Worm (Caenorhabditis elegans) whole organism, mixed stage, embryonic: ENCODE data around the gene msp-74.

Experiments
- M03D4.4 ChIP-seq: sonication (generic microtip); optimal IDR thresholded peaks from 2 replicates; lab custom pipeline; 2017; ENCODE audit warnings: mild to moderate bottlenecking, missing genetic modification characterization, missing compliant biosample characterization
- bed-3 ChIP-seq: fragments of 200-800 bp; sonication (Bioruptor generic); optimal IDR thresholded peaks from 3 replicates; lab custom pipeline; 2018; ENCODE audit warnings: mild to moderate bottlenecking, missing genetic modification characterization, moderate library complexity, missing compliant biosample characterization
- blmp-1 ChIP-seq: fragments of 150-350 bp; optimal IDR thresholded peaks from 2 replicates; lab custom pipeline; 2014; ENCODE audit warnings: missing biosample characterization, missing genetic modification characterization
- ceh-39 ChIP-seq: fragments of 150-350 bp; optimal IDR thresholded peaks from 2 replicates; lab custom pipeline; 2014; ENCODE audit warnings: missing biosample characterization, missing genetic modification characterization
- ceh-43 ChIP-seq: fragments of 200-800 bp; sonication (Bioruptor generic); optimal IDR thresholded peaks from 2 replicates; lab custom pipeline; 2018; ENCODE audit warnings: mild to moderate bottlenecking, missing genetic modification characterization, moderate library complexity, missing compliant biosample characterization
- ceh-83 ChIP-seq: fragments of 200-800 bp; sonication (Bioruptor generic); optimal IDR thresholded peaks from 2 replicates; lab custom pipeline; 2018; ENCODE audit warnings: mild to moderate bottlenecking, missing genetic modification characterization, missing compliant biosample characterization
- ces-1 ChIP-seq: fragments of 150-350 bp; optimal IDR thresholded peaks from 2 replicates; lab custom pipeline; 2014; ENCODE audit warnings: missing biosample characterization, missing genetic modification reagents, missing genetic modification characterization
- cnd-1 ChIP-seq: fragments of 200-800 bp; sonication (Bioruptor generic); optimal IDR thresholded peaks from 2 replicates; lab custom pipeline; 2018; ENCODE audit warnings: mild to moderate bottlenecking, missing genetic modification characterization, missing compliant biosample characterization
- drap-1 ChIP-seq: fragments of 200-800 bp; sonication (Bioruptor generic); optimal IDR thresholded peaks from 3 replicates; lab custom pipeline; 2018; ENCODE audit warnings: mild to moderate bottlenecking, missing genetic modification characterization, missing compliant biosample characterization
- elt-1 ChIP-seq: sonication (generic microtip); optimal IDR thresholded peaks from 2 replicates; lab custom pipeline; 2017; ENCODE audit warnings: missing genetic modification characterization, mild to moderate bottlenecking, missing compliant biosample characterization, antibody characterized with exemption, moderate library complexity, borderline replicate concordance; ENCODE audit not compliant: insufficient read depth
- elt-3 ChIP-seq: fragments of 150-350 bp; optimal IDR thresholded peaks from 2 replicates; lab custom pipeline; 2014; ENCODE audit warnings: missing biosample characterization, missing genetic modification characterization
- flh-1 ChIP-seq: fragments of 200-800 bp; sonication (Bioruptor generic); optimal IDR thresholded peaks from 2 replicates; lab custom pipeline; 2018; ENCODE audit warnings: mild to moderate bottlenecking, missing genetic modification characterization, moderate library complexity, missing compliant biosample characterization
- ham-2 ChIP-seq: fragments of 200-800 bp; sonication (Bioruptor generic); optimal IDR thresholded peaks from 2 replicates; lab custom pipeline; 2018; ENCODE audit warnings: mild to moderate bottlenecking, missing genetic modification characterization, missing compliant biosample characterization
- hlh-1 ChIP-seq: fragments of 150-350 bp; optimal IDR thresholded peaks from 2 replicates; lab custom pipeline; 2014; ENCODE audit warnings: missing biosample characterization, missing genetic modification reagents, missing genetic modification characterization
- lin-13 ChIP-seq: fragments of 150-350 bp; optimal IDR thresholded peaks from 2 replicates; lab custom pipeline; 2014; ENCODE audit warnings: missing biosample characterization, missing genetic modification characterization
- lin-32 ChIP-seq: fragments of 200-800 bp; sonication (Bioruptor generic); optimal IDR thresholded peaks from 2 replicates; lab custom pipeline; 2018; ENCODE audit warnings: mild to moderate bottlenecking, missing genetic modification characterization, missing compliant biosample characterization
- lsy-2 ChIP-seq: fragments of 150-350 bp; optimal IDR thresholded peaks from 2 replicates; lab custom pipeline; 2014; ENCODE audit warnings: missing biosample characterization, missing genetic modification characterization
- mab-5 ChIP-seq: fragments of 150-350 bp; optimal IDR thresholded peaks from 2 replicates; lab custom pipeline; 2014; ENCODE audit warnings: missing biosample characterization, missing genetic modification characterization
- mep-1 ChIP-seq: fragments of 150-350 bp; optimal IDR thresholded peaks from 2 replicates; lab custom pipeline; 2017; ENCODE audit warnings: missing biosample characterization, missing genetic modification reagents, missing genetic modification characterization, inconsistent platforms
- mls-2 ChIP-seq: sonication (generic microtip); optimal IDR thresholded peaks from 2 replicates; lab custom pipeline; 2016; ENCODE audit warnings: mild to moderate bottlenecking, missing genetic modification characterization, moderate library complexity, missing compliant biosample characterization
- nhr-12 ChIP-seq: fragments of 150-350 bp; optimal IDR thresholded peaks from 2 replicates; lab custom pipeline; 2014; ENCODE audit warnings: missing biosample characterization, missing genetic modification characterization
- nhr-2 ChIP-seq: fragments of 150-350 bp; optimal IDR thresholded peaks from 2 replicates; lab custom pipeline; 2014; ENCODE audit warnings: missing biosample characterization, missing genetic modification characterization
- nhr-237 ChIP-seq: fragments of 150-350 bp; optimal IDR thresholded peaks from 2 replicates; lab custom pipeline; 2014; ENCODE audit warnings: missing biosample characterization, missing genetic modification characterization
- nhr-28 ChIP-seq: fragments of 150-350 bp; optimal IDR thresholded peaks from 2 replicates; lab custom pipeline; 2014; ENCODE audit warnings: missing biosample characterization, missing genetic modification characterization
- nhr-76 ChIP-seq: sonication (generic microtip); optimal IDR thresholded peaks from 2 replicates; lab custom pipeline; 2017; ENCODE audit warnings: missing biosample characterization, missing genetic modification characterization
- pha-4 ChIP-seq: fragments of 150-350 bp; optimal IDR thresholded peaks from 2 replicates; lab custom pipeline; 2018; ENCODE audit warnings: missing biosample characterization, missing genetic modification reagents, missing genetic modification characterization
- sem-2 ChIP-seq: fragments of 200-800 bp; sonication (Bioruptor generic); optimal IDR thresholded peaks from 2 replicates; lab custom pipeline; 2018; ENCODE audit warnings: mild to moderate bottlenecking, missing genetic modification characterization, missing compliant biosample characterization
- snpc-4 ChIP-seq: fragments of 150-350 bp; optimal IDR thresholded peaks from 2 replicates; lab custom pipeline; 2014; ENCODE audit warnings: missing biosample characterization, missing genetic modification characterization
- sptf-1 ChIP-seq: sonication (generic microtip); optimal IDR thresholded peaks from 2 replicates; lab custom pipeline; 2017; ENCODE audit warnings: mild to moderate bottlenecking, missing genetic modification characterization, moderate library complexity, missing compliant biosample characterization
- tbx-8 ChIP-seq: fragments of 200-800 bp; sonication (Bioruptor generic); optimal IDR thresholded peaks from 2 replicates; lab custom pipeline; 2018; ENCODE audit warnings: mild to moderate bottlenecking, missing genetic modification characterization, moderate library complexity, missing compliant biosample characterization
- unc-120 ChIP-seq: sonication (generic microtip); optimal IDR thresholded peaks from 2 replicates; lab custom pipeline; 2017; ENCODE audit warnings: missing genetic modification characterization, missing compliant biosample characterization; ENCODE audit not compliant: poor library complexity, severe bottlenecking
- unc-39 ChIP-seq: fragments of 150-350 bp; optimal IDR thresholded peaks from 2 replicates; lab custom pipeline; 2014; ENCODE audit warnings: missing biosample characterization, missing genetic modification characterization
- unc-62 ChIP-seq: fragments of 150-350 bp; optimal IDR thresholded peaks from 2 replicates; lab custom pipeline; 2014; ENCODE audit warnings: missing biosample characterization, missing genetic modification reagents, missing genetic modification characterization
- zip-8 ChIP-seq: fragments of 150-350 bp; optimal IDR thresholded peaks from 2 replicates; lab custom pipeline; 2014; ENCODE audit warnings: missing biosample characterization, missing genetic modification characterization
- ztf-11 ChIP-seq: fragments of 150-350 bp; optimal IDR thresholded peaks from 2 replicates; lab custom pipeline; 2014; ENCODE audit warnings: missing biosample characterization, missing genetic modification characterization

msp-74 gene

DNA sequence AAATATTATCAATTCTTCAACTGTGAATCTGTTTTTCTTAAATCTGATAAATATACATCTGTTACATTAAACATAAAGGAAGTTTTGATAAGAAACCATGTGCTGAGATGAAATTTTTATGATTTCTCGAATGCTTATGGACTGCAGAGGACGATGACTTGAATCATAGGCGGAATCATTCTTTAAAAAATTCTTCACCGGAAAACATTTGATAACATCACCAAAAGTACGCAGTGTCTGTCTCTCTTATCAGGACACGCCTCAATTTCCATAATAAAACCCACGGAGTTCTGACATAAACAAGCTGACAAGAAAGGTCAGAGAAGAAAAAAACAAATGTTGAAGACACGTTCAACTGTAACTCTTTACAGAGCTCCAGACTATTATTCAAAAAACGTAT lies 5.4 kb downstream of the msp-74 start, which contains the start of gene F09C12.2:
TSS of gene F09C12.2 (plus strand) at position 320 of the 400 bp plus-strand sequence.
- no peak for TF ChIP-seq flh-1 (GFP tag; lab: Kevin White, UChicago)
- no peak for TF ChIP-seq ceh-83
- no peak for TF ChIP-seq elt-1 (tag; lab: Kevin White, UChicago)
- no peak for TF ChIP-seq mls-2 (tag; lab: Kevin White, UChicago)
- TF ChIP-seq nhr-237 (tag; lab: Kevin White, UChicago) = no peak
- TF ChIP-seq unc-120 (tag; lab: Kevin White, UChicago) = no peak
- TF ChIP-seq nhr-28 (tag; lab: Kevin White, UChicago) = no peak
- no peak for TF ChIP-seq bed-3 (GFP tag; lab: Kevin White, UChicago)
- no peak for TF ChIP-seq mep-1 (tag; lab: Kevin White, UChicago)
- no peak for TF ChIP-seq ceh-39 (tag; lab: Kevin White, UChicago)
- TF ChIP-seq nhr-76 (tag; lab: Kevin White, UChicago) = no peak
- no peak for TF ChIP-seq hlh-1 (tag; lab: Kevin White, UChicago)
- TF ChIP-seq tbx-8 (GFP tag; lab: Kevin White, UChicago) = no peak
- no peak for TF ChIP-seq lsy-2 (tag; lab: Kevin White, UChicago)
- no peak for TF ChIP-seq M03D4.4 (tag; lab: Kevin White, UChicago)
- no peak for TF ChIP-seq lin-32 (GFP tag; lab: Kevin White, UChicago)

- TF ChIP-seq nhr-12 (tag; lab: Kevin White, UChicago) (peak; percentile 72), ztf-11 (tag; lab: Kevin White, UChicago) (peak; percentile 80), flh-1 (GFP tag; lab: Kevin White, UChicago) (peak; percentile 93), unc-120 (tag; lab: Kevin White, UChicago) (peak; percentile 96), ces-1 (GFP tag; lab: Kevin White, UChicago) (no peak), elt-3 (peak; percentile 40), ceh-43 (GFP tag; lab: Kevin White, UChicago) (peak; percentile 93), unc-39 (tag; lab: Kevin White, UChicago) (peak; percentile 22), sptf-1 (peak; percentile 99), mab-5 (tag; lab: Kevin White, UChicago) (no peak), mep-1 (tag; lab: Kevin White, UChicago) (peak; percentile 92), ceh-39 (tag; lab: Kevin White, UChicago) (no peak), M03D4.4 (tag; lab: Kevin White, UChicago) (peak; percentile 98), snpc-4 (tag; lab: Kevin White, UChicago) (no peak), nhr-237 (tag; lab: Kevin White, UChicago) (peak; percentile 53), unc-62 (GFP tag; lab: Kevin White, UChicago) (peak; percentile 83), nhr-28 (tag; lab: Kevin White, UChicago) (peak; percentile 86), sem-2 (GFP tag; lab: Kevin White, UChicago) (peak; percentile 94), drap-1 (GFP tag; lab: Kevin White, UChicago) (peak; percentile 99), bed-3 (GFP tag; lab: Kevin White, UChicago) (peak; percentile 93), hlh-1 (tag; lab: Kevin White, UChicago) (peak; percentile 83), lin-32 (GFP tag; lab: Kevin White, UChicago) (peak; percentile 99), elt-1 (tag; lab: Kevin White, UChicago) (peak; percentile 19), lin-13 (tag; lab: Kevin White, UChicago) (peak; percentile 64), ceh-83 (peak; percentile 98), nhr-2 (tag; lab: Kevin White, UChicago) (no peak), lsy-2 (tag; lab: Kevin White, UChicago) (peak; percentile 71), mls-2 (tag; lab: Kevin White, UChicago) (peak; percentile 99), cnd-1 (tag; lab: Kevin White, UChicago) (peak; percentile 98), pha-4 (tag; lab: Kevin White, UChicago) (peak; percentile 36), nhr-76 (tag; lab: Kevin White, UChicago) (peak; percentile 22), blmp-1 (tag; lab: Kevin White, UChicago) (peak; percentile 11), zip-8 (no peak), ham-2 (GFP tag; lab: Kevin White, UChicago) (peak; percentile 95), tbx-8 (GFP tag; lab: Kevin White, UChicago) (peak; percentile 96)
- TF ChIP-seq, all 35 proteins: peak for 29
Observed at ce11 chrII:5105020-5105419, 10.1 kb downstream of the msp-74 start.
